ENCODE assay signal across 5 fruit fly cellular contexts in the genomic region with DNA sequence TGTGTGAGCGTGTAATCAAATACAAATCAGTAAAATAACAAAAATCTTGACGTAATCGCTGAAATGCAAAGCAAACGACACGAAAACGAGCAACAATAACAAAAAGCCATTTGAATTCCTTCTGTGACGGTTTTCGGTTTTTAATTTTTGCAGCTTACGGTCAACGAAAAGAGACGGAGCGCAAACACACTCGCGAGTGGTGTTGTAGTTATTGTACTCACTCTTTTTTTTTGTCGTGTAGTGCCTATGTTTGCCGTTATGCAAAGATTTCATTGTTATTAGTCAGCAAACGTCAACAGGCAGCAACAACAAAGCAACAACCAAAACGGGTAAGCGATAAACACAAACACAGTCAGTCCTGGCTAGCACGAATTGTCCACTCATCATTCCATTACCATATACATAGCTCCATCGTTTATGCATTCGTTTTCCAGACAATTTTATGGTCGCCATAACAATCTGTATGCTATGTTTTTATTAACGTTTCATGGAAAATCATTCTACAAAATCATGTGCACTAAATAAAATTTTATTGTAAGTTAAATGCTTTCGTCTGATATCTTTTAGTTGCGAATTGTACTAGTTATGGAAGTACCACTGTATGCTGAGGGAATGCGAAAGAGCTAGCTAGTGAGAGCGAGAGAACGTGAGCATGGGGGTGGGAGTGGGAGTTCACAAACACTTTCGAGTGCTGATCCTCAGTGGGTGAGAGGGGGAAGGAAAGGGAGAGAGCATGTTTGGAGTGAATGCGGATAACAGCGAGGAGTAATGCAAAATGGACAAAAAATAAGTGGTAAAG.
TF ChIP-seq lines count a peak whose summit lies in the region.

No protein-coding gene starts in this region.

TF ChIP-seq in whole organism, adult, 20 proteins besides CTCF, POLR2A, EP300 and RAD21 (continued from another document):
- TF ChIP-seq cic (GFP tag; optimal IDR thresholded peaks at IDR 0.05; lab: Kevin White, UChicago) (no peak), bab1 (GFP tag; optimal IDR thresholded peaks at IDR 0.05; lab: Kevin White, UChicago) (peak; percentile 94), cnc (optimal IDR thresholded peaks at IDR 0.05; lab: Kevin White, UChicago) (no peak), Clk (GFP tag; optimal IDR thresholded peaks at IDR 0.05; lab: Kevin White, UChicago) (peak; percentile 58)

TF ChIP-seq in whole organism, embryonic, 481 proteins besides CTCF, POLR2A, EP300 and RAD21 (continued from another document and continues in another):
- TF ChIP-seq CG7556 (GFP tag; optimal IDR thresholded peaks at IDR 0.05; lab: Kevin White, UChicago) (peak; percentile 36), HLH3B (GFP tag; IDR thresholded peaks at IDR 0.05; lab: Robert Waterston, UW) (peak; percentile 52; the same call in 1 of the 2 replicates), Nf-YA (GFP tag; IDR thresholded peaks at IDR 0.05; lab: Robert Waterston, UW) (0 out of 2 replicates have a peak, but pooled peaks have one; percentile 10), CG17385 (GFP tag; optimal IDR thresholded peaks at IDR 0.05; lab: Kevin White, UChicago) (peak; percentile 74), kni (GFP tag; optimal IDR thresholded peaks at IDR 0.05; lab: Kevin White, UChicago) (no peak), CG15011 (GFP tag; optimal IDR thresholded peaks at IDR 0.05; lab: Kevin White, UChicago) (peak; percentile 36), Sox100B (GFP tag; optimal IDR thresholded peaks at IDR 0.05; lab: Kevin White, UChicago) (peak; percentile 61), CG15269 (tag; optimal IDR thresholded peaks at IDR 0.05; lab: Kevin White, UChicago) (peak; percentile 90), CG8290 (GFP tag; optimal IDR thresholded peaks at IDR 0.05; lab: Kevin White, UChicago) (no peak), CG8290 (tag; optimal IDR thresholded peaks at IDR 0.05; lab: Kevin White, UChicago) (peak in 1 of 2 experiments; percentile 63), CG14014 (GFP tag; IDR thresholded peaks at IDR 0.05; lab: Robert Waterston, UW) (peak; percentile 91), CG8388 (GFP tag; optimal IDR thresholded peaks at IDR 0.05; lab: Kevin White, UChicago) (peak; percentile 37), Scr (GFP tag; IDR thresholded peaks at IDR 0.05; lab: Robert Waterston, UW; ENCODE audit: partially characterized antibody) (no peak), CG17829 (tag; optimal IDR thresholded peaks at IDR 0.05; lab: Kevin White, UChicago) (peak; percentile 40), Trl (optimal IDR thresholded peaks at IDR 0.05; lab: Kevin White, UChicago) (peak; percentile 51 to 79), Trl (GFP tag; optimal IDR thresholded peaks at IDR 0.05; lab: Kevin White, UChicago) (peak; percentile 51), ken (GFP tag; IDR thresholded peaks at IDR 0.05; lab: Robert Waterston, UW) (no peak), CG15601 (tag; optimal IDR thresholded peaks at IDR 0.05; lab: Kevin White, UChicago) (peak; percentile 43), fru (optimal IDR thresholded peaks at IDR 0.05; lab: Kevin White, UChicago) (no peak), row (GFP tag; IDR thresholded peaks at IDR 0.05; lab: Robert Waterston, UW) (peak; percentile 95), kah (GFP tag; optimal IDR thresholded peaks at IDR 0.05; lab: Kevin White, UChicago) (peak; percentile 43), fd96Cb (tag; optimal IDR thresholded peaks at IDR 0.05; lab: Kevin White, UChicago) (peak; percentile 52), ash1 (GFP tag; optimal IDR thresholded peaks at IDR 0.05; lab: Kevin White, UChicago) (peak; percentile 37), fu2 (GFP tag; optimal IDR thresholded peaks at IDR 0.05; lab: Kevin White, UChicago) (peak; percentile 44), CG11247 (GFP tag; IDR thresholded peaks at IDR 0.05; lab: Robert Waterston, UW) (peak; percentile 67), CG30403 (GFP tag; optimal IDR thresholded peaks at IDR 0.05; lab: Kevin White, UChicago) (peak; percentile 31), phol (tag; optimal IDR thresholded peaks at IDR 0.05; lab: Kevin White, UChicago) (peak; percentile 65), Mad (GFP tag; optimal IDR thresholded peaks at IDR 0.05; lab: Kevin White, UChicago) (peak; percentile 21), Chrac-16 (GFP tag; optimal IDR thresholded peaks at IDR 0.05; lab: Kevin White, UChicago) (peak; percentile 31)

TF ChIP-seq in whole organism, prepupa, 60 proteins besides CTCF, POLR2A, EP300 and RAD21 (continued from another document and continues in another):
- peak; percentile 15 for TF ChIP-seq CG1621 (tag; optimal IDR thresholded peaks at IDR 0.05; lab: Kevin White, UChicago)
- TF ChIP-seq Sox15 (GFP tag; optimal IDR thresholded peaks at IDR 0.05; lab: Kevin White, UChicago) = no peak
- TF ChIP-seq ss (GFP tag; optimal IDR thresholded peaks at IDR 0.05; lab: Kevin White, UChicago) = peak; percentile 46 to 73
- TF ChIP-seq Eip75B (GFP tag; optimal IDR thresholded peaks at IDR 0.05; lab: Kevin White, UChicago) = peak; percentile 50
- TF ChIP-seq CG11294 (GFP tag; IDR thresholded peaks at IDR 0.05; lab: Robert Waterston, UW) = peak; percentile 72; the same call in 1 of the 2 replicates
- no peak for TF ChIP-seq CG7368 (GFP tag; optimal IDR thresholded peaks at IDR 0.05; lab: Kevin White, UChicago)
- no peak for TF ChIP-seq fd85E (GFP tag; optimal IDR thresholded peaks at IDR 0.05; lab: Kevin White, UChicago)
- TF ChIP-seq vri (GFP tag; optimal IDR thresholded peaks at IDR 0.05; lab: Kevin White, UChicago) = peak; percentile 37
- TF ChIP-seq fd59A (GFP tag; optimal IDR thresholded peaks at IDR 0.05; lab: Kevin White, UChicago) = peak; percentile 31
- peak; percentile 18 for TF ChIP-seq CG34406 (GFP tag; optimal IDR thresholded peaks at IDR 0.05; lab: Kevin White, UChicago)
- peak; percentile 27 for TF ChIP-seq CG16779 (tag; optimal IDR thresholded peaks at IDR 0.05; lab: Kevin White, UChicago)
- TF ChIP-seq CG4318 (GFP tag; optimal IDR thresholded peaks at IDR 0.05; lab: Kevin White, UChicago) = peak; percentile 51
- peak; percentile 44 for TF ChIP-seq CG6792 (GFP tag; optimal IDR thresholded peaks at IDR 0.05; lab: Kevin White, UChicago)
- peak; percentile 53 for TF ChIP-seq OdsH (GFP tag; optimal IDR thresholded peaks at IDR 0.05; lab: Kevin White, UChicago)
- no peak for TF ChIP-seq Eip93F (GFP tag; optimal IDR thresholded peaks at IDR 0.05; lab: Kevin White, UChicago)
- TF ChIP-seq topi (GFP tag; optimal IDR thresholded peaks at IDR 0.05; lab: Kevin White, UChicago) = peak; percentile 78
- TF ChIP-seq achi (GFP tag; optimal IDR thresholded peaks at IDR 0.05; lab: Kevin White, UChicago) = peak; percentile 53
- peak; percentile 64 for TF ChIP-seq Ets21C (GFP tag; optimal IDR thresholded peaks at IDR 0.05; lab: Kevin White, UChicago)
- TF ChIP-seq CG32006 (GFP tag; optimal IDR thresholded peaks at IDR 0.05; lab: Kevin White, UChicago) = peak; percentile 73
- TF ChIP-seq Sox14 (GFP tag; optimal IDR thresholded peaks at IDR 0.05; lab: Kevin White, UChicago) = peak; percentile 73
- peak; percentile 67 for TF ChIP-seq fkh (GFP tag; optimal IDR thresholded peaks at IDR 0.05; lab: Kevin White, UChicago)
- TF ChIP-seq eg (GFP tag; IDR thresholded peaks at IDR 0.05; lab: Robert Waterston, UW) = peak; percentile 77
- TF ChIP-seq CG10669 (GFP tag; optimal IDR thresholded peaks at IDR 0.05; lab: Kevin White, UChicago) = peak; percentile 66
- peak; percentile 90 for TF ChIP-seq CG15336 (GFP tag; IDR thresholded peaks at IDR 0.05; lab: Robert Waterston, UW)
- peak; percentile 33 for TF ChIP-seq CG11902 (GFP tag; optimal IDR thresholded peaks at IDR 0.05; lab: Kevin White, UChicago)
- TF ChIP-seq CG3919 (GFP tag; optimal IDR thresholded peaks at IDR 0.05; lab: Kevin White, UChicago) = peak; percentile 0
- peak; percentile 69 for TF ChIP-seq dsx (GFP tag; optimal IDR thresholded peaks at IDR 0.05; lab: Kevin White, UChicago; ENCODE audit: poor library complexity, severe bottlenecking)
- TF ChIP-seq CG8319 (GFP tag; optimal IDR thresholded peaks at IDR 0.05; lab: Kevin White, UChicago) = no peak
- peak in 1 of 2 experiments; percentile 51 for TF ChIP-seq salr (GFP tag; optimal IDR thresholded peaks at IDR 0.05; lab: Kevin White, UChicago)
- TF ChIP-seq dac (GFP tag; optimal IDR thresholded peaks at IDR 0.05; lab: Kevin White, UChicago) = peak; percentile 34

TF ChIP-seq in whole organism, pupa, 21 proteins besides CTCF, POLR2A, EP300 and RAD21 (continued from another document):
- TF ChIP-seq CG32121 (GFP tag; IDR thresholded peaks at IDR 0.05; lab: Robert Waterston, UW) (peak; percentile 81), rn (GFP tag; IDR thresholded peaks at IDR 0.05; lab: Robert Waterston, UW) (no peak), fd96Ca (GFP tag; IDR thresholded peaks at IDR 0.05; lab: Robert Waterston, UW) (no peak; the same call in 1 of the 3 replicates)

TF ChIP-seq in whole organism, wandering third instar larva, 38 proteins besides CTCF, POLR2A, EP300 and RAD21 (continued from another document):
- peak; percentile 52 for TF ChIP-seq Dif (GFP tag; optimal IDR thresholded peaks at IDR 0.05; lab: Kevin White, UChicago; ENCODE audit: partially characterized antibody)
- TF ChIP-seq h (GFP tag; optimal IDR thresholded peaks at IDR 0.05; lab: Kevin White, UChicago) = peak; percentile 83
- peak; percentile 77 to 83 for TF ChIP-seq foxo (GFP tag; optimal IDR thresholded peaks at IDR 0.05; lab: Kevin White, UChicago)
- peak; percentile 86 for TF ChIP-seq Sp1 (GFP tag; optimal IDR thresholded peaks at IDR 0.05; lab: Kevin White, UChicago)
